Worm (Caenorhabditis elegans) whole organism, L1 larva: ENCODE measurements around the gene C04H5.7.

ENCODE experiments used
- C04F5.9 ChIP-seq: sonication (generic microtip); optimal IDR thresholded peaks from 2 replicates; lab custom pipeline; 2016; ENCODE audit warnings: missing genetic modification characterization, missing compliant biosample characterization
- aly-2 ChIP-seq: fragments of 150-350 bp; optimal IDR thresholded peaks from 2 replicates; lab custom pipeline; 2014; ENCODE audit warnings: missing biosample characterization, missing genetic modification characterization
- ama-1 ChIP-seq: fragments of 150-350 bp; optimal IDR thresholded peaks from 2 replicates; lab custom pipeline; 2014
- ceh-8 ChIP-seq: fragments of 200-800 bp; sonication (Bioruptor generic); optimal IDR thresholded peaks from 2 replicates; lab custom pipeline; 2018; ENCODE audit warnings: mild to moderate bottlenecking, missing genetic modification characterization, moderate library complexity, missing compliant biosample characterization
- fkh-10 ChIP-seq: sonication (generic microtip); optimal IDR thresholded peaks from 2 replicates; lab custom pipeline; 2017; ENCODE audit warnings: missing biosample characterization, missing genetic modification reagents, missing genetic modification characterization
- jun-1 ChIP-seq: fragments of 150-350 bp; optimal IDR thresholded peaks from 2 replicates; lab custom pipeline; 2014; ENCODE audit warnings: missing biosample characterization, missing genetic modification reagents, missing genetic modification characterization
- lin-15B ChIP-seq: fragments of 150-350 bp; sonication (generic microtip); optimal IDR thresholded peaks from 3 replicates; lab custom pipeline; 2014; ENCODE audit warnings: missing biosample characterization, missing genetic modification characterization
- lsy-2 ChIP-seq, 2 experiments: fragments of 150-350 bp; optimal IDR thresholded peaks; 2 replicates each; lab custom pipeline; 2014; ENCODE audit warnings: missing biosample characterization in 2 of 2, missing genetic modification characterization in 2 of 2
- nhr-237 ChIP-seq: fragments of 150-350 bp; optimal IDR thresholded peaks from 2 replicates; lab custom pipeline; 2014; ENCODE audit warnings: missing biosample characterization, missing genetic modification characterization
- nhr-28 ChIP-seq: fragments of 150-350 bp; optimal IDR thresholded peaks from 2 replicates; lab custom pipeline; 2014; ENCODE audit warnings: missing biosample characterization, missing genetic modification characterization
- sptf-1 ChIP-seq: fragments of 150-350 bp; optimal IDR thresholded peaks from 2 replicates; lab custom pipeline; 2014; ENCODE audit warnings: missing biosample characterization, missing genetic modification characterization
- zag-1 ChIP-seq: fragments of 150-350 bp; optimal IDR thresholded peaks from 2 replicates; lab custom pipeline; 2014; ENCODE audit warnings: missing biosample characterization, missing genetic modification characterization
- ztf-11 ChIP-seq, 2 experiments: sonication (generic microtip); optimal IDR thresholded peaks; 2 replicates each; lab custom pipeline; 2016 to 2017; ENCODE audit warnings: missing genetic modification characterization in 2 of 2, missing biosample characterization in 1 of 2, missing compliant biosample characterization in 1 of 2
- ztf-4 ChIP-seq: fragments of 150-350 bp; optimal IDR thresholded peaks from 2 replicates; lab custom pipeline; 2014; ENCODE audit warnings: missing biosample characterization, missing genetic modification characterization

ce11 chrII:14494464-14494863, 43.3 kb upstream of the C04H5.7 start:
- TF ChIP-seq zag-1 (tag; lab: Kevin White, UChicago), result no peak
- TF ChIP-seq ceh-8 (GFP tag; lab: Kevin White, UChicago), result no peak
- no peak for TF ChIP-seq nhr-237 (tag; lab: Kevin White, UChicago)
- TF ChIP-seq fkh-10, result no peak
- no peak for TF ChIP-seq C04F5.9 (tag; lab: Kevin White, UChicago)
- TF ChIP-seq ama-1 (lab: Kevin White, UChicago), result no peak
- no peak for TF ChIP-seq sptf-1
- no peak for TF ChIP-seq jun-1 (tag; lab: Kevin White, UChicago)
- TF ChIP-seq lin-15B (tag; lab: Kevin White, UChicago), result no peak
- no peak for TF ChIP-seq aly-2 (tag; lab: Kevin White, UChicago)
- TF ChIP-seq ztf-11 (tag; optimal IDR thresholded peaks at IDR 0.05; lab: Kevin White, UChicago), result no peak
- no peak for TF ChIP-seq ztf-4
- TF ChIP-seq lsy-2 (tag; optimal IDR thresholded peaks at IDR 0.05; lab: Kevin White, UChicago), result no peak
- no peak for TF ChIP-seq nhr-28 (tag; lab: Kevin White, UChicago)
